Fruit fly (Drosophila melanogaster): ENCODE data around the gene CG18528.

DNA sequence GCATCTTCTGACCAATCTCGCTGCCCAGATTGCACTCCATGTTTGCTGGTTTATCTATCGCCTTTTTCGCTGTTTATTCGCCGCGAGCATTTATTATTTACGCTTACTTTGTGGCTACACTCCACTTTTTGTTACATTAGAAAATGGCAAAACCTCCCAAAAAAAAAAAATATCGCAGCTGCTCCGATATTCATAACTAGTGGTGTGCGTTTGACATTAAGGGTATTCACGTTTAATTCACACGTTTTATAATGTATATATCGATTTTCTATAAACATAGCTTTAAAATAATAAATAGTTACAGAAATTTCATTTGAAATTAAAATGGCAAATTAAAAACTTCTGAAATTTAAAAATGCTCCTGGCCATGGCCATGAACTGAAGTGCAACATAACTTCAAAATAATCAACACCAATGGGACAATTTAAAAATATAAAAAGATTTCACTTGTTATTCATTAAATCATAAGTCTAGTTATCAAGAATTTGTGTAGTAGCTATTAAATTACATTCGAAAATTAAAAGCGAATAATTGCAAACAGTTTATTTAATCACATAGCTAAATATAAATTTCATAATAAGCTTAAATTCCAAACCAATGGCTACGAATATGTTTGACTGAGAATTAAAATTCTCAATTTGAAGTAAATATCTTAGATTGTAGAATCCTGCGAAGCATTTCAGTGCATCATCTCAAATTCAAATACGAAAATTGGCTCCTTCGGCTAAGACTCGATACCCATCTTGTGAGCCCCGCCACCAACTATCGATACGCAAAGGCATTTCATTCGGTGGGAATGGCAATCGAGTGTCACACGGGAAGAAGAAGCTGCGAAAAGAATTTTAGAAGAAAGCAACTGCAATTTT, 41.5 kb downstream of the CG18528 start, which contains the start of the genes Nab2 and BRWD3:
- TF ChIP-seq CG8478 (optimal IDR thresholded peaks at IDR 0.05) (no peak), CTCF (optimal IDR thresholded peaks at IDR 0.05) (no peak)

Measured in S2 (cell line).